Fruit fly (Drosophila melanogaster) whole organism, prepupa: ENCODE data around the gene mRpS11.

ENCODE experiments used
- CG9139 ChIP-seq: fragments of 200-800 bp; sonication (Bioruptor generic); optimal IDR thresholded peaks from 3 replicates; lab custom pipeline; 2017; ENCODE audit warnings: missing biosample characterization, mild to moderate bottlenecking, missing genetic modification characterization
- Hr39 ChIP-seq: fragments of 200-800 bp; sonication (Bioruptor generic); optimal IDR thresholded peaks from 2 replicates; lab custom pipeline; 2016; ENCODE audit warnings: missing biosample characterization, missing genetic modification characterization
- fd59A ChIP-seq: fragments of 200-800 bp; sonication (Bioruptor generic); optimal IDR thresholded peaks from 2 replicates; lab custom pipeline; 2017; ENCODE audit warnings: missing biosample characterization, mild to moderate bottlenecking, missing genetic modification characterization, missing genetic modification reagents

DNA sequence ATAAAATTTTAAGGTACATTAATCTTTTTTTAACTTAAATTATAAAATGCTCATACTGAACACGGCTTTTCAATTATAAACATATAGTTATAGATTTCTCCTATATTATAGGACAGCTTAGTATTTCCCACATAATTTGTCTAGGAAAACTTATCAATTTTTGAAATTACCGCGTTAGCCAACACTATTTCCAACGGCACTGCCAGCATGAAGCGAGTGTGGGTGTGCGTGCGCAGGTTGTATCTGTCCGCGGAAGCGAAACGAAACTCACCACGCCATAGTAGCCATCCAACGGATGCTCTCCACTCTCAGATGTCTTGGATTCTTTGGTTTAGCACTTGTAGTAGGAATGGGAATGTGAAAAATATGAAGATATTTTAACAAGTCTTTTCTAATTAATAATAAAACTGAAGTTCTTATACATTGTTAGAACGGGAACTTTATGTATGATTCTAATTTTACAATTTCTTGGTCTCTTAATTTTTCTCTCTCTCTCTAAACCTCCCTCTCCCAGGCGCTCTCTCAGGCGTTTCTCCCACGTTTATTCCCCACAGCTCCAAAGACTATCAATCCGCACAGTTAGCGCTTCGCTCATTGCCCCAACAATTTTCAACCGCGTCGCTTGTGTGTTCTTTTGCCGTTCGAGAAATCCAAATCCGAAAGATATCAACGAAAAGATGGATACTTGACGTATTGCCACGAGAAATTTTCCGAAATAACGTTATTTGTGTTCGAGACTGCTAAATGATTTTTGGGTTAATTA lies 18.9 kb upstream of the mRpS11 start, which contains the start of gene Dad:
- TF ChIP-seq CG9139 (GFP tag; lab: Kevin White, UChicago) (peak; percentile 50), Hr39 (peak; percentile 28), fd59A (GFP tag; lab: Kevin White, UChicago) (no peak)
